Worm (Caenorhabditis elegans) whole organism, L1 larva: ENCODE data around the gene madf-4.
A peak's percentile ranks its signal among the peaks of the same experiment; 100 is the strongest.

Experiments
- C16A3.4 ChIP-seq: fragments of 150-350 bp; optimal IDR thresholded peaks from 2 replicates; lab custom pipeline; 2014; ENCODE audit warnings: missing biosample characterization, missing genetic modification characterization
- F16B12.6 ChIP-seq: fragments of 150-350 bp; optimal IDR thresholded peaks from 2 replicates; lab custom pipeline; 2014; ENCODE audit warnings: missing biosample characterization, missing genetic modification characterization
- blmp-1 ChIP-seq: fragments of 150-350 bp; optimal IDR thresholded peaks from 2 replicates; lab custom pipeline; 2014; ENCODE audit warnings: missing biosample characterization, missing genetic modification characterization
- ceh-8 ChIP-seq: fragments of 200-800 bp; sonication (Bioruptor generic); optimal IDR thresholded peaks from 2 replicates; lab custom pipeline; 2018; ENCODE audit warnings: mild to moderate bottlenecking, missing genetic modification characterization, moderate library complexity, missing compliant biosample characterization
- ceh-82 ChIP-seq, 3 experiments: fragments of 150-350 bp in 1 of 3; sonication (generic microtip) in 2 of 3; optimal IDR thresholded peaks; 2 replicates each; lab custom pipeline; 2014 to 2017; ENCODE audit warnings: missing biosample characterization in 3 of 3, missing genetic modification characterization in 3 of 3
- ceh-88 ChIP-seq: fragments of 200-800 bp; sonication (Bioruptor generic); IDR thresholded peaks from 2 replicates; pipeline ENCODE4 v1.3.6; 2022; ENCODE audit warnings: missing genetic modification characterization, missing compliant biosample characterization
- ces-1 ChIP-seq: fragments of 150-350 bp; optimal IDR thresholded peaks from 2 replicates; lab custom pipeline; 2014; ENCODE audit warnings: missing biosample characterization, missing genetic modification reagents, missing genetic modification characterization
- dpl-1 ChIP-seq, 3 experiments: fragments of 150-350 bp in 2 of 3; sonication (generic microtip) in 1 of 3; optimal IDR thresholded peaks; 2 replicates each; lab custom pipeline; 2014 to 2017; ENCODE audit warnings: missing biosample characterization in 3 of 3, missing genetic modification characterization in 3 of 3, missing genetic modification reagents in 3 of 3
- dsc-1 ChIP-seq: sonication (generic microtip); optimal IDR thresholded peaks from 2 replicates; lab custom pipeline; 2016; ENCODE audit warnings: mild to moderate bottlenecking, missing genetic modification characterization, missing compliant biosample characterization
- efl-1 ChIP-seq, 4 experiments: fragments of 150-350 bp; optimal IDR thresholded peaks in 3 of 4; peaks in 1 of 4; 1 replicate in 1 of 4; 2 replicates in 3 of 4; lab custom pipeline; 2014; ENCODE audit warnings: missing biosample characterization in 2 of 4, missing genetic modification characterization in 2 of 4, missing genetic modification reagents in 2 of 4
- efl-3 ChIP-seq: fragments of 200-800 bp; sonication (Bioruptor generic); optimal IDR thresholded peaks from 2 replicates; lab custom pipeline; 2018; ENCODE audit warnings: mild to moderate bottlenecking, missing genetic modification characterization, missing compliant biosample characterization
- egl-27 ChIP-seq, 2 experiments: fragments of 150-350 bp in 1 of 2; sonication (generic microtip); optimal IDR thresholded peaks; 3 replicates each; lab custom pipeline; 2017 to 2018; ENCODE audit warnings: missing biosample characterization in 2 of 2, missing genetic modification characterization in 2 of 2, missing genetic modification reagents in 2 of 2
- elt-2 ChIP-seq: sonication (generic microtip); optimal IDR thresholded peaks from 2 replicates; lab custom pipeline; 2016; ENCODE audit warnings: missing genetic modification characterization, mild to moderate bottlenecking, inconsistent platforms, missing compliant biosample characterization, missing genetic modification reagents
- ets-5 ChIP-seq: fragments of 200-800 bp; sonication (Bioruptor generic); IDR thresholded peaks from 2 replicates; pipeline ENCODE4 v1.3.6; 2022; ENCODE audit warnings: missing genetic modification characterization, missing compliant biosample characterization
- fkh-10 ChIP-seq: sonication (generic microtip); optimal IDR thresholded peaks from 2 replicates; lab custom pipeline; 2017; ENCODE audit warnings: missing biosample characterization, missing genetic modification reagents, missing genetic modification characterization
- fkh-4 ChIP-seq: sonication (generic microtip); optimal IDR thresholded peaks from 2 replicates; lab custom pipeline; 2016; ENCODE audit warnings: missing compliant biosample characterization, missing genetic modification characterization, borderline replicate concordance
- grh-1 ChIP-seq: fragments of 200-800 bp; sonication (Bioruptor generic); IDR thresholded peaks from 2 replicates; pipeline ENCODE4 v1.3.6; 2022; ENCODE audit warnings: missing genetic modification reagents, missing genetic modification characterization, missing compliant biosample characterization
- hlh-4 ChIP-seq: sonication (generic microtip); optimal IDR thresholded peaks from 2 replicates; lab custom pipeline; 2016; ENCODE audit warnings: mild to moderate bottlenecking, missing genetic modification characterization, missing compliant biosample characterization
- irx-1 ChIP-seq: sonication (generic microtip); optimal IDR thresholded peaks from 2 replicates; lab custom pipeline; 2016; ENCODE audit warnings: missing genetic modification characterization, missing compliant biosample characterization
- isw-1 ChIP-seq: fragments of 200-800 bp; sonication (Bioruptor generic); IDR thresholded peaks from 2 replicates; pipeline ENCODE4 v1.3.6; 2022; ENCODE audit warnings: missing genetic modification characterization, missing compliant biosample characterization
- lin-13 ChIP-seq: fragments of 150-350 bp; optimal IDR thresholded peaks from 2 replicates; lab custom pipeline; 2014; ENCODE audit warnings: missing biosample characterization, missing genetic modification reagents, missing genetic modification characterization
- lin-14 ChIP-seq: fragments of 200-800 bp; sonication (Bioruptor generic); optimal IDR thresholded peaks from 2 replicates; lab custom pipeline; 2018; ENCODE audit warnings: mild to moderate bottlenecking, missing genetic modification characterization, moderate library complexity, missing compliant biosample characterization
- lin-15B ChIP-seq: fragments of 150-350 bp; sonication (generic microtip); optimal IDR thresholded peaks from 3 replicates; lab custom pipeline; 2014; ENCODE audit warnings: missing biosample characterization, missing genetic modification characterization
- lin-35 ChIP-seq, 2 experiments: fragments of 150-350 bp; optimal IDR thresholded peaks; 2 replicates each; lab custom pipeline; 2014; ENCODE audit warnings: missing biosample characterization in 2 of 2, missing genetic modification characterization in 2 of 2, missing genetic modification reagents in 2 of 2
- lir-3 ChIP-seq: sonication (generic microtip); optimal IDR thresholded peaks from 2 replicates; lab custom pipeline; 2016; ENCODE audit warnings: mild to moderate bottlenecking, missing genetic modification characterization, moderate library complexity, missing compliant biosample characterization; ENCODE audit not compliant: poor library complexity
- lsy-2 ChIP-seq, 2 experiments: fragments of 150-350 bp; optimal IDR thresholded peaks; 2 replicates each; lab custom pipeline; 2014; ENCODE audit warnings: missing biosample characterization in 2 of 2, missing genetic modification characterization in 2 of 2
- mab-9 ChIP-seq: fragments of 200-800 bp; sonication (Bioruptor generic); IDR thresholded peaks from 2 replicates; pipeline ENCODE4 v1.3.6; 2022; ENCODE audit warnings: missing genetic modification reagents, missing genetic modification characterization, missing compliant biosample characterization
- mep-1 ChIP-seq: fragments of 150-350 bp; optimal IDR thresholded peaks from 2 replicates; lab custom pipeline; 2014; ENCODE audit warnings: missing biosample characterization, missing genetic modification characterization
- nhr-19 ChIP-seq: fragments of 200-800 bp; sonication (Bioruptor generic); conservative IDR thresholded peaks from 2 replicates; pipeline ENCODE4 v1.3.6; 2022; ENCODE audit warnings: missing genetic modification characterization, missing compliant biosample characterization
- nhr-20 ChIP-seq: sonication (generic microtip); optimal IDR thresholded peaks from 2 replicates; lab custom pipeline; 2016; ENCODE audit warnings: mild to moderate bottlenecking, missing genetic modification characterization, missing compliant biosample characterization
- nhr-47 ChIP-seq: sonication (generic microtip); optimal IDR thresholded peaks from 2 replicates; lab custom pipeline; 2016; ENCODE audit warnings: mild to moderate bottlenecking, missing genetic modification characterization, moderate library complexity, missing compliant biosample characterization
- nhr-71 ChIP-seq: sonication (generic microtip); optimal IDR thresholded peaks from 2 replicates; lab custom pipeline; 2016; ENCODE audit warnings: mild to moderate bottlenecking, missing genetic modification characterization, moderate library complexity, missing compliant biosample characterization
- nhr-77 ChIP-seq: fragments of 150-350 bp; optimal IDR thresholded peaks from 2 replicates; lab custom pipeline; 2014; ENCODE audit warnings: missing biosample characterization, missing genetic modification characterization
- nhr-85 ChIP-seq: sonication (generic microtip); peaks from one replicate; lab custom pipeline; 2016; ENCODE audit warnings: missing genetic modification characterization, inconsistent platforms, missing compliant biosample characterization
- nhr-90 ChIP-seq: sonication (generic microtip); optimal IDR thresholded peaks from 2 replicates; lab custom pipeline; 2016; ENCODE audit warnings: mild to moderate bottlenecking, missing genetic modification characterization, missing compliant biosample characterization; ENCODE audit not compliant: poor library complexity
- pax-3 ChIP-seq: fragments of 200-800 bp; sonication (Bioruptor generic); optimal IDR thresholded peaks from 2 replicates; lab custom pipeline; 2018; ENCODE audit warnings: mild to moderate bottlenecking, missing genetic modification characterization, moderate library complexity, missing compliant biosample characterization
- rnt-1 ChIP-seq: sonication (generic microtip); optimal IDR thresholded peaks from 2 replicates; lab custom pipeline; 2016; ENCODE audit warnings: mild to moderate bottlenecking, missing genetic modification characterization, moderate library complexity, missing compliant biosample characterization
- skn-1 ChIP-seq: fragments of 150-350 bp; optimal IDR thresholded peaks from 2 replicates; lab custom pipeline; 2014; ENCODE audit warnings: missing biosample characterization, missing genetic modification characterization
- snu-23 ChIP-seq: sonication (generic microtip); optimal IDR thresholded peaks from 2 replicates; lab custom pipeline; 2016; ENCODE audit warnings: missing genetic modification characterization, missing compliant biosample characterization
- swsn-7 ChIP-seq: sonication (generic microtip); optimal IDR thresholded peaks from 2 replicates; lab custom pipeline; 2016; ENCODE audit warnings: missing genetic modification characterization, missing compliant biosample characterization
- tbx-2 ChIP-seq: sonication (generic microtip); optimal IDR thresholded peaks from 2 replicates; lab custom pipeline; 2016; ENCODE audit warnings: missing genetic modification characterization, missing compliant biosample characterization
- unc-86 ChIP-seq: sonication (generic microtip); optimal IDR thresholded peaks from 2 replicates; lab custom pipeline; 2016; ENCODE audit warnings: missing genetic modification characterization, missing compliant biosample characterization
- xbp-1 ChIP-seq: sonication (generic microtip); optimal IDR thresholded peaks from 2 replicates; lab custom pipeline; 2016; ENCODE audit warnings: missing genetic modification characterization, missing compliant biosample characterization
- ztf-11 ChIP-seq, 2 experiments: sonication (generic microtip); optimal IDR thresholded peaks; 2 replicates each; lab custom pipeline; 2016 to 2017; ENCODE audit warnings: missing genetic modification characterization in 2 of 2, missing biosample characterization in 1 of 2, missing compliant biosample characterization in 1 of 2
- ztf-4 ChIP-seq: fragments of 150-350 bp; optimal IDR thresholded peaks from 2 replicates; lab custom pipeline; 2014; ENCODE audit warnings: missing biosample characterization, missing genetic modification characterization

madf-4 gene

DNA sequence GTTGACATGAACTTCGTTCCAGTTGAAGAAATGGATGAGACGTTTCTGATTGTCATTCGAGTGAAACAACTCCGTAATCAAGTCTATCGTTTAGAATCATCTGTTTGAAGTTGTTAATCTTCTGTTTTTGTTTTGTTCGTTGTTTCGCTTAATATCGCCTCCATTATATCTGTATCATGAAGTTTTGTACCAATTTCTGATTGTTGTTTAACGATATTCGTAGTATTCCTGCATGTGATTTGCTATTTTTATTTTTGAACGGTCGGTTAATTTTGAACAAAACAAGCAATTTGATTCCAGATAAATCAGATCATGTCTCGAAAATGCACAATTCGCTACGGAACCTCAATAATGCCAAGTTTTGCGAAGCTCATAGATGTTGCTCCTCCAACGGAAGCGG is 20.3 kb upstream of the madf-4 start, which contains the start of gene C27H6.9:
Gene C27H6.9, plus strand, starts transcription at position 301 of the 400 bp plus-strand sequence.
- TF ChIP-seq mab-9 (no peak), ztf-11 (tag; optimal IDR thresholded peaks at IDR 0.05; lab: Kevin White, UChicago) (no peak), lin-15B (tag; lab: Kevin White, UChicago) (no peak), nhr-20 (tag; lab: Kevin White, UChicago) (no peak), fkh-4 (tag; lab: Kevin White, UChicago) (no peak), ztf-4 (tag; lab: Kevin White, UChicago) (no peak), hlh-4 (tag; lab: Kevin White, UChicago) (no peak), irx-1 (tag; lab: Kevin White, UChicago) (no peak), ces-1 (GFP tag; lab: Kevin White, UChicago) (no peak), efl-3 (GFP tag; lab: Kevin White, UChicago) (no peak), nhr-85 (tag; lab: Kevin White, UChicago) (no peak), egl-27 (tag; optimal IDR thresholded peaks at IDR 0.05; lab: Kevin White, UChicago) (no peak), fkh-10 (GFP tag; lab: Kevin White, UChicago) (no peak), ceh-82 (tag; optimal IDR thresholded peaks at IDR 0.05; lab: Kevin White, UChicago) (no peak), ets-5 (GFP tag; lab: Robert Waterston, UW) (no peak)

DNA sequence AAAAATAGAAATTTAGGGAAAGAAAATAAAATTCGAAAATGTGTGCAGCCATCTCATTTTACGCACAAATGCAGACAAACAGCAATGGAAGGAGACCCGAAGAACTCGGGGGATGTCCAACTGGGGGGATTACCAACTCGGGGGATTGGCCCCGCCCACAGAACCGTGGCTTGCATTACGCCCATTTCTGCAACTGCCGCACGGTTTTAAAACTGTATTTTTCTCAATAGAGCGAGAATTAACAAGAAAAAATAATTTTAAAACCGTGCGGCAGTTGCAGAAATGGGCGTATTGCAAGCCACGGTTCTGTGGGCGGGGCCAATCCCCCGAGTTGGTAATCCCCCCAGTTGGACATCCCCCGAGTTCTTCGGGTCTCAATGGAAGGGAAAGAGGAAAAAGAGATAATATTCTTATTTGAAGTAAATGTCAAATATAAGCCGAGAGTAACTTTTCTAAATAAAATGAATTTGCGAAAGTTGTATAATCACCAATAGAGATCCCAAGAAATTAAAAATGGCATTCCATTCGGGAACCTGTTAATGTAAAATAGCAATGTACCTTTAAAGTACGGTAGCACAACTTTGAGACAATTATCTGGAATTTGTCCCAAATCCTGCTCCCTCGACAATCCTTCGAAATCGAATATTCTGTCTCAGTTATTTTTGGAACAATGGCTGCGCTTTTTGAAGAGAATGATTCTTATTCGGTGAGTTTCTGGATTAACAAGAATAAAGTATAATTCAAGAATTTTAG is 18.6 kb upstream of the madf-4 start, which contains the start of the genes ruvb-1 and tofu-1:
Gene ruvb-1, minus strand, starts transcription at position 72 of the 753 bp plus-strand sequence.
Gene tofu-1, plus strand, starts transcription at position 417 of the 753 bp plus-strand sequence.
- TF ChIP-seq efl-1 (optimal IDR thresholded peaks at IDR 0.05; lab: Kevin White, UChicago) (peak; percentile 30 to 60), efl-1 (GFP tag; optimal IDR thresholded peaks at IDR 0.05 in 1 of 2; lab: Kevin White, UChicago) (peak; percentile 49 to 96), skn-1 (tag; lab: Kevin White, UChicago) (peak; percentile 3), nhr-20 (tag; lab: Kevin White, UChicago) (peak; percentile 79), dsc-1 (tag; lab: Kevin White, UChicago) (peak; percentile 24), grh-1 (GFP tag; lab: Robert Waterston, UW) (peak; percentile 78), elt-2 (tag; lab: Kevin White, UChicago) (peak; percentile 32), rnt-1 (tag; lab: Kevin White, UChicago) (peak; percentile 43), dpl-1 (GFP tag; optimal IDR thresholded peaks at IDR 0.05; lab: Kevin White, UChicago) (peak; percentile 5 to 65 (median 49)), pax-3 (peak; percentile 14), ceh-8 (GFP tag; lab: Kevin White, UChicago) (peak; percentile 13), lir-3 (tag; lab: Kevin White, UChicago) (peak; percentile 64), mep-1 (peak; percentile 59), nhr-77 (peak; percentile 24), isw-1 (peak; percentile 48), nhr-85 (tag; lab: Kevin White, UChicago) (peak; percentile 79), lin-13 (GFP tag; lab: Kevin White, UChicago) (peak; percentile 16), lsy-2 (tag; optimal IDR thresholded peaks at IDR 0.05; lab: Kevin White, UChicago) (peak; percentile 46 to 60), tbx-2 (tag; lab: Kevin White, UChicago) (peak; percentile 72), swsn-7 (peak; percentile 78), F16B12.6 (peak; percentile 84), mab-9 (peak; percentile 52), C16A3.4 (tag; lab: Kevin White, UChicago) (peak; percentile 45), nhr-19 (GFP tag; lab: Robert Waterston, UW) (peak; percentile 81), ztf-11 (tag; optimal IDR thresholded peaks at IDR 0.05; lab: Kevin White, UChicago) (peak in 1 of 2 experiments; percentile 64), lin-35 (GFP tag; optimal IDR thresholded peaks at IDR 0.05; lab: Kevin White, UChicago) (peak; percentile 40 to 70), nhr-71 (tag; lab: Kevin White, UChicago) (peak; percentile 81), blmp-1 (tag; lab: Kevin White, UChicago) (peak; percentile 14), lin-14 (peak; percentile 63), ceh-82 (tag; optimal IDR thresholded peaks at IDR 0.05; lab: Kevin White, UChicago) (peak in 2 of 3 experiments; percentile 39 to 42), snu-23 (GFP tag; lab: Kevin White, UChicago) (peak; percentile 82), ceh-88 (peak; percentile 55), unc-86 (tag; lab: Kevin White, UChicago) (peak; percentile 64), nhr-90 (tag; lab: Kevin White, UChicago) (peak; percentile 87), xbp-1 (peak; percentile 75), nhr-47 (tag; lab: Kevin White, UChicago) (peak; percentile 84)
